Fruit fly (Drosophila melanogaster): ENCODE data around the gene larp.

larp gene

dm6 chr3R:28377648-28378047, 41.4 kb upstream of the larp start (continued):
- TF ChIP-seq pzg (GFP tag; optimal IDR thresholded peaks at IDR 0.05) (no peak), exex (tag; optimal IDR thresholded peaks at IDR 0.05) (no peak), sisA (GFP tag; IDR thresholded peaks at IDR 0.05) (peak; percentile 57), crp (GFP tag; optimal IDR thresholded peaks at IDR 0.05) (no peak), ab (GFP tag; optimal IDR thresholded peaks at IDR 0.05) (no peak), CG12299 (tag; optimal IDR thresholded peaks at IDR 0.05) (no peak)

- no peak for TF ChIP-seq abd-A (tag; optimal IDR thresholded peaks at IDR 0.05)
- no peak for TF ChIP-seq CG7357 (GFP tag; IDR thresholded peaks at IDR 0.05)
- TF ChIP-seq Pdp1 (GFP tag; optimal IDR thresholded peaks at IDR 0.05), result peak in 1 of 2 experiments; percentile 64
- no peak for TF ChIP-seq Scr (GFP tag; IDR thresholded peaks at IDR 0.05; ENCODE audit: partially characterized antibody)
- TF ChIP-seq zfh1 (GFP tag; IDR thresholded peaks at IDR 0.05), result no peak
- TF ChIP-seq nmo (GFP tag; optimal IDR thresholded peaks at IDR 0.05), result no peak
- no peak for TF ChIP-seq CG10959 (GFP tag; IDR thresholded peaks at IDR 0.05)
- TF ChIP-seq H2.0 (GFP tag; IDR thresholded peaks at IDR 0.05), result no peak
- no peak for TF ChIP-seq pho (GFP tag; optimal IDR thresholded peaks at IDR 0.05)
- no peak for TF ChIP-seq eyg (GFP tag; optimal IDR thresholded peaks at IDR 0.05)
- TF ChIP-seq CG1233 (GFP tag; optimal IDR thresholded peaks at IDR 0.05), result no peak
- TF ChIP-seq sens (GFP tag), result peak; percentile 44
- no peak for TF ChIP-seq Dbx (GFP tag; IDR thresholded peaks at IDR 0.05)
- peak; percentile 64 for TF ChIP-seq Ets65A (GFP tag)
- no peak for TF ChIP-seq Gug (GFP tag; IDR thresholded peaks at IDR 0.05)
- no peak for TF ChIP-seq Optix (GFP tag; IDR thresholded peaks at IDR 0.05)
- no peak for TF ChIP-seq unpg (GFP tag; optimal IDR thresholded peaks at IDR 0.05)
- TF ChIP-seq CG14667 (GFP tag; IDR thresholded peaks at IDR 0.05), result no peak
- TF ChIP-seq Aef1 (GFP tag; IDR thresholded peaks at IDR 0.05), result no peak
- TF ChIP-seq CG3726 (GFP tag; IDR thresholded peaks at IDR 0.05), result no peak
- TF ChIP-seq Elba2 (GFP tag; optimal IDR thresholded peaks at IDR 0.05), result no peak
- no peak for TF ChIP-seq jumu (GFP tag; optimal IDR thresholded peaks at IDR 0.05)
- TF ChIP-seq schlank (tag; optimal IDR thresholded peaks at IDR 0.05), result no peak
Observed at dm6 chr3R:28375785-28376184, 39.5 kb upstream of the larp start.

dm6 chr3R:28359613-28360012, 23.4 kb upstream of the larp start:
- TF ChIP-seq sd (tag; optimal IDR thresholded peaks at IDR 0.05), result peak; percentile 36
- TF ChIP-seq Max (GFP tag; optimal IDR thresholded peaks at IDR 0.05), result no peak
- TF ChIP-seq exex (tag; optimal IDR thresholded peaks at IDR 0.05), result peak; percentile 63
- TF ChIP-seq mirr (GFP tag; optimal IDR thresholded peaks at IDR 0.05), result peak; percentile 41
- TF ChIP-seq GATAe (GFP tag; conservative IDR thresholded peaks at IDR 0.05), result peak; percentile 94

- TF ChIP-seq sens (GFP tag) (peak; percentile 41), slbo (GFP tag; IDR thresholded peaks at IDR 0.05) (no peak)
Observed at dm6 chr3R:28351942-28352341, 15.7 kb upstream of the larp start, which contains the start of gene Or98b. Gene Or98b (plus strand): TSS chr3R:28352242.

dm6 chr3R:28345287-28345686, 9.0 kb upstream of the larp start:
- TF ChIP-seq abd-A (tag; optimal IDR thresholded peaks at IDR 0.05) (no peak), Med (GFP tag) (peak; percentile 82), fd96Cb (tag; optimal IDR thresholded peaks at IDR 0.05) (no peak), grau (tag; optimal IDR thresholded peaks at IDR 0.05) (peak; percentile 6), Six4 (GFP tag; optimal IDR thresholded peaks at IDR 0.05) (no peak), CG15696 (tag; optimal IDR thresholded peaks at IDR 0.05) (peak; percentile 31), CG11504 (tag; optimal IDR thresholded peaks at IDR 0.05) (peak; percentile 54), zen (tag; optimal IDR thresholded peaks at IDR 0.05) (peak; percentile 15), tin (GFP tag; optimal IDR thresholded peaks at IDR 0.05) (peak; percentile 14), Hmr (GFP tag; optimal IDR thresholded peaks at IDR 0.05) (peak; percentile 44), NK7.1 (GFP tag; optimal IDR thresholded peaks at IDR 0.05) (no peak), Jarid2 (GFP tag; optimal IDR thresholded peaks at IDR 0.05) (no peak), CG15514 (GFP tag; optimal IDR thresholded peaks at IDR 0.05) (peak; percentile 49), Mad (GFP tag; optimal IDR thresholded peaks at IDR 0.05) (no peak)

Measured in whole organism, embryonic.